Worm (Caenorhabditis elegans) whole organism, L3 larva: Measurements from ENCODE around the gene Y57E12B.11.

Source experiments
- R02D3.7 ChIP-seq: fragments of 150-350 bp; optimal IDR thresholded peaks from 2 replicates; lab custom pipeline; 2014; ENCODE audit warnings: missing biosample characterization, missing genetic modification characterization
- ZK546.5 ChIP-seq: sonication (generic microtip); optimal IDR thresholded peaks from 2 replicates; lab custom pipeline; 2017; ENCODE audit warnings: missing biosample characterization, missing genetic modification characterization
- aly-2 ChIP-seq: fragments of 150-350 bp; optimal IDR thresholded peaks from 2 replicates; lab custom pipeline; 2014; ENCODE audit warnings: missing biosample characterization, missing genetic modification characterization
- ama-1 ChIP-seq: fragments of 150-350 bp; optimal IDR thresholded peaks from 2 replicates; lab custom pipeline; 2018
- ceh-16 ChIP-seq: sonication (generic microtip); optimal IDR thresholded peaks from 2 replicates; lab custom pipeline; 2017; ENCODE audit warnings: missing biosample characterization, missing genetic modification characterization
- ceh-28 ChIP-seq: fragments of 150-350 bp; optimal IDR thresholded peaks from 2 replicates; lab custom pipeline; 2014; ENCODE audit warnings: missing biosample characterization, missing genetic modification reagents, missing genetic modification characterization
- ceh-82 ChIP-seq: fragments of 150-350 bp; optimal IDR thresholded peaks from 2 replicates; lab custom pipeline; 2014; ENCODE audit warnings: missing biosample characterization, missing genetic modification characterization
- ceh-9 ChIP-seq: sonication (generic microtip); optimal IDR thresholded peaks from 2 replicates; lab custom pipeline; 2018; ENCODE audit warnings: missing biosample characterization, missing genetic modification characterization
- egl-27 ChIP-seq: sonication (generic microtip); optimal IDR thresholded peaks from 4 replicates; lab custom pipeline; 2017; ENCODE audit warnings: missing biosample characterization, missing genetic modification reagents, missing genetic modification characterization
- egl-5 ChIP-seq: fragments of 150-350 bp; optimal IDR thresholded peaks from 2 replicates; lab custom pipeline; 2017; ENCODE audit warnings: missing biosample characterization, missing genetic modification reagents, missing genetic modification characterization, inconsistent platforms
- elt-1 ChIP-seq: fragments of 150-350 bp; optimal IDR thresholded peaks from 2 replicates; lab custom pipeline; 2014; ENCODE audit warnings: missing biosample characterization, missing genetic modification characterization
- elt-2 ChIP-seq: sonication (generic microtip); optimal IDR thresholded peaks from 2 replicates; lab custom pipeline; 2016; ENCODE audit warnings: missing genetic modification reagents, mild to moderate bottlenecking, missing genetic modification characterization, missing compliant biosample characterization
- elt-3 ChIP-seq, 3 experiments: fragments of 150-350 bp in 1 of 3; sonication (generic microtip) in 2 of 3; optimal IDR thresholded peaks; 2 replicates in 2 of 3; 4 replicates in 1 of 3; lab custom pipeline; 2014 to 2017; ENCODE audit warnings: missing biosample characterization in 3 of 3, missing genetic modification characterization in 3 of 3
- eor-1 ChIP-seq, 2 experiments: fragments of 150-350 bp; optimal IDR thresholded peaks; 2 replicates each; lab custom pipeline; 2014 to 2018; ENCODE audit warnings: missing biosample characterization in 2 of 2, missing genetic modification characterization in 2 of 2
- fkh-2 ChIP-seq: fragments of 150-350 bp; optimal IDR thresholded peaks from 2 replicates; lab custom pipeline; 2014; ENCODE audit warnings: missing biosample characterization, missing genetic modification reagents, missing genetic modification characterization
- fos-1 ChIP-seq: fragments of 150-350 bp; optimal IDR thresholded peaks from 2 replicates; lab custom pipeline; 2014; ENCODE audit warnings: missing biosample characterization, missing genetic modification characterization
- hmg-11 ChIP-seq: sonication (generic microtip); optimal IDR thresholded peaks from 2 replicates; lab custom pipeline; 2016; ENCODE audit warnings: missing genetic modification characterization, missing compliant biosample characterization
- mml-1 ChIP-seq: fragments of 150-350 bp; sonication (generic microtip); optimal IDR thresholded peaks from 3 replicates; lab custom pipeline; 2014; ENCODE audit warnings: missing biosample characterization, missing genetic modification characterization
- nfya-1 ChIP-seq: sonication (generic microtip); optimal IDR thresholded peaks from 2 replicates; lab custom pipeline; 2017; ENCODE audit warnings: missing genetic modification characterization, mild to moderate bottlenecking, missing compliant biosample characterization, antibody characterized with exemption, moderate library complexity; ENCODE audit not compliant: insufficient read depth
- nhr-11 ChIP-seq: fragments of 150-350 bp; optimal IDR thresholded peaks from 2 replicates; lab custom pipeline; 2014; ENCODE audit warnings: missing biosample characterization, missing genetic modification characterization
- nhr-12 ChIP-seq: fragments of 150-350 bp; optimal IDR thresholded peaks from 2 replicates; lab custom pipeline; 2014; ENCODE audit warnings: missing biosample characterization, missing genetic modification characterization
- nhr-237 ChIP-seq: fragments of 150-350 bp; optimal IDR thresholded peaks from 2 replicates; lab custom pipeline; 2014; ENCODE audit warnings: missing biosample characterization, missing genetic modification characterization
- nhr-25 ChIP-seq: sonication (generic microtip); optimal IDR thresholded peaks from 2 replicates; lab custom pipeline; 2017; ENCODE audit warnings: missing biosample characterization, missing genetic modification characterization
- nhr-43 ChIP-seq: sonication (generic microtip); optimal IDR thresholded peaks from 2 replicates; lab custom pipeline; 2016; ENCODE audit warnings: mild to moderate bottlenecking, missing genetic modification characterization, missing compliant biosample characterization; ENCODE audit not compliant: poor library complexity, severe bottlenecking
- nhr-67 ChIP-seq: fragments of 150-350 bp; optimal IDR thresholded peaks from 2 replicates; lab custom pipeline; 2014; ENCODE audit warnings: missing biosample characterization, missing genetic modification characterization
- nhr-77 ChIP-seq: fragments of 150-350 bp; optimal IDR thresholded peaks from 2 replicates; lab custom pipeline; 2014; ENCODE audit warnings: missing biosample characterization, missing genetic modification characterization
- pha-4 ChIP-seq: fragments of 150-350 bp; optimal IDR thresholded peaks from 2 replicates; lab custom pipeline; 2014; ENCODE audit warnings: missing biosample characterization, missing genetic modification reagents, missing genetic modification characterization
- pqm-1 ChIP-seq: fragments of 150-350 bp; optimal IDR thresholded peaks from 2 replicates; lab custom pipeline; 2017; ENCODE audit warnings: missing biosample characterization, missing genetic modification characterization, inconsistent platforms
- sea-2 ChIP-seq: fragments of 150-350 bp; sonication (generic microtip); optimal IDR thresholded peaks from 4 replicates; lab custom pipeline; 2014; ENCODE audit warnings: missing biosample characterization, missing genetic modification reagents, missing genetic modification characterization
- skn-1 ChIP-seq: fragments of 150-350 bp; optimal IDR thresholded peaks from 2 replicates; lab custom pipeline; 2014; ENCODE audit warnings: missing biosample characterization, missing genetic modification characterization
- snpc-4 ChIP-seq: fragments of 150-350 bp; optimal IDR thresholded peaks from 2 replicates; lab custom pipeline; 2014; ENCODE audit warnings: missing biosample characterization, missing genetic modification characterization
- tbx-2 ChIP-seq: sonication (generic microtip); optimal IDR thresholded peaks from 2 replicates; lab custom pipeline; 2016; ENCODE audit warnings: mild to moderate bottlenecking, missing genetic modification characterization, missing compliant biosample characterization
- unc-39 ChIP-seq: sonication (generic microtip); optimal IDR thresholded peaks from 4 replicates; lab custom pipeline; 2017; ENCODE audit warnings: missing biosample characterization, missing genetic modification characterization
- unc-62 ChIP-seq: fragments of 150-350 bp; sonication (generic microtip); optimal IDR thresholded peaks from 4 replicates; lab custom pipeline; 2014; ENCODE audit warnings: missing biosample characterization, missing genetic modification reagents, missing genetic modification characterization
- zag-1 ChIP-seq: fragments of 150-350 bp; optimal IDR thresholded peaks from 2 replicates; lab custom pipeline; 2014; ENCODE audit warnings: missing biosample characterization, missing genetic modification characterization
- ztf-11 ChIP-seq: fragments of 150-350 bp; optimal IDR thresholded peaks from 2 replicates; lab custom pipeline; 2014; ENCODE audit warnings: missing biosample characterization, missing genetic modification characterization
- ztf-4 ChIP-seq: fragments of 150-350 bp; optimal IDR thresholded peaks from 2 replicates; lab custom pipeline; 2014; ENCODE audit warnings: missing biosample characterization, missing genetic modification characterization

Gene Y57E12B.11

ce11 chrV:6985943-6986342 is 36.3 kb upstream of the Y57E12B.11 start, which contains the start of gene nhr-163:
nhr-163 (minus strand) TSS chrV:6986043.
- TF ChIP-seq ZK546.5 (tag; lab: Kevin White, UChicago) (no peak), unc-62 (GFP tag; lab: Kevin White, UChicago) (no peak), R02D3.7 (no peak), ceh-82 (tag; lab: Kevin White, UChicago) (no peak), elt-1 (tag; lab: Kevin White, UChicago) (no peak), egl-5 (tag; lab: Kevin White, UChicago) (no peak), fkh-2 (tag; lab: Kevin White, UChicago) (no peak)

- TF ChIP-seq nhr-11, result no peak
- no peak for TF ChIP-seq nhr-12 (tag; lab: Kevin White, UChicago)
- no peak for TF ChIP-seq nhr-67 (tag; lab: Kevin White, UChicago)
- TF ChIP-seq elt-2, result no peak
- no peak for TF ChIP-seq ceh-28 (tag; lab: Kevin White, UChicago)
- no peak for TF ChIP-seq ztf-4
- TF ChIP-seq egl-27 (tag; lab: Kevin White, UChicago), result no peak
- TF ChIP-seq nfya-1, result no peak
- no peak for TF ChIP-seq elt-1 (tag; lab: Kevin White, UChicago)
- no peak for TF ChIP-seq ama-1
Measured at ce11 chrV:6982813-6983212, 33.1 kb upstream of the Y57E12B.11 start, which contains the start of gene nhr-161. nhr-161 (minus strand) TSS chrV:6982913.

- TF ChIP-seq sea-2, result no peak
- no peak for TF ChIP-seq zag-1 (tag; lab: Kevin White, UChicago)
- no peak for TF ChIP-seq ceh-9 (tag; lab: Kevin White, UChicago)
- TF ChIP-seq eor-1 (tag; optimal IDR thresholded peaks at IDR 0.05; lab: Kevin White, UChicago), result no peak
- TF ChIP-seq nhr-25 (tag; lab: Kevin White, UChicago), result no peak
- no peak for TF ChIP-seq R02D3.7
- TF ChIP-seq ztf-4, result no peak
- no peak for TF ChIP-seq fos-1
- no peak for TF ChIP-seq hmg-11
- TF ChIP-seq tbx-2 (tag; lab: Kevin White, UChicago), result no peak
- no peak for TF ChIP-seq pqm-1 (tag; lab: Kevin White, UChicago)
- TF ChIP-seq ceh-28 (tag; lab: Kevin White, UChicago), result no peak
- TF ChIP-seq egl-27 (tag; lab: Kevin White, UChicago), result no peak
- no peak for TF ChIP-seq aly-2 (tag; lab: Kevin White, UChicago)
- no peak for TF ChIP-seq nhr-12 (tag; lab: Kevin White, UChicago)
- no peak for TF ChIP-seq ama-1
- no peak for TF ChIP-seq ztf-11 (tag; lab: Kevin White, UChicago)
- TF ChIP-seq nhr-77 (tag; lab: Kevin White, UChicago), result no peak
- TF ChIP-seq elt-3 (tag; optimal IDR thresholded peaks at IDR 0.05; lab: Kevin White, UChicago), result no peak
- no peak for TF ChIP-seq ceh-82 (tag; lab: Kevin White, UChicago)
Measured at ce11 chrV:6979019-6979418, 29.3 kb upstream of the Y57E12B.11 start, which contains the start of gene sre-12. sre-12 (minus strand) TSS chrV:6979119.

- TF ChIP-seq nhr-43 (no peak), ceh-16 (tag; lab: Kevin White, UChicago) (no peak), skn-1 (no peak), nfya-1 (no peak), unc-39 (tag; lab: Kevin White, UChicago) (no peak), egl-5 (tag; lab: Kevin White, UChicago) (no peak), nhr-237 (no peak), pha-4 (tag; lab: Kevin White, UChicago) (no peak), R02D3.7 (no peak), mml-1 (tag; lab: Kevin White, UChicago) (no peak), snpc-4 (tag; lab: Kevin White, UChicago) (no peak), zag-1 (tag; lab: Kevin White, UChicago) (no peak), nhr-67 (tag; lab: Kevin White, UChicago) (no peak)
Measured at ce11 chrV:6976047-6976446, 26.4 kb upstream of the Y57E12B.11 start, which contains the start of gene srx-16. srx-16 (plus strand) TSS chrV:6976347.
